Worm (Caenorhabditis elegans) whole organism, late embryonic: Measurements from ENCODE around the gene ilcr-1.

Source experiments
- ceh-48 ChIP-seq: sonication (generic microtip); optimal IDR thresholded peaks from 2 replicates; lab custom pipeline; 2016; ENCODE audit warnings: missing genetic modification characterization, inconsistent platforms, missing compliant biosample characterization
- madf-2 ChIP-seq: sonication (generic microtip); optimal IDR thresholded peaks from 2 replicates; lab custom pipeline; 2017; ENCODE audit warnings: missing genetic modification characterization, missing compliant biosample characterization
- sox-4 ChIP-seq: sonication (generic microtip); optimal IDR thresholded peaks from 2 replicates; lab custom pipeline; 2017; ENCODE audit warnings: mild to moderate bottlenecking, missing genetic modification characterization, inconsistent platforms, missing compliant biosample characterization
- syd-9 ChIP-seq: sonication (generic microtip); optimal IDR thresholded peaks from 2 replicates; lab custom pipeline; 2016; ENCODE audit warnings: mild to moderate bottlenecking, missing genetic modification characterization, moderate library complexity, missing compliant biosample characterization

ce11 chrIV:14230799-14231198 is 45.5 kb upstream of the ilcr-1 start, which contains the start of gene F02H6.6:
- TF ChIP-seq madf-2 (tag; lab: Kevin White, UChicago), result no peak
- no peak for TF ChIP-seq syd-9 (tag; lab: Kevin White, UChicago)
- no peak for TF ChIP-seq ceh-48 (tag; lab: Kevin White, UChicago)
- no peak for TF ChIP-seq sox-4 (tag; lab: Kevin White, UChicago)
